Fruit fly (Drosophila melanogaster) whole organism, prepupa: ENCODE results near the gene CG3625.

Experiments used
- CG10631 ChIP-seq: fragments of 200-800 bp; sonication (Bioruptor generic); optimal IDR thresholded peaks from 2 replicates; lab custom pipeline; 2016; ENCODE audit warnings: missing biosample characterization, missing genetic modification characterization
- CG11762 ChIP-seq: fragments of 200-800 bp; sonication (Bioruptor generic); optimal IDR thresholded peaks from 3 replicates; lab custom pipeline; 2016; ENCODE audit warnings: missing biosample characterization, missing genetic modification characterization; ENCODE audit not compliant: insufficient read depth
- CG1621 ChIP-seq: fragments of 200-800 bp; sonication (Bioruptor generic); optimal IDR thresholded peaks from 3 replicates; lab custom pipeline; 2018; ENCODE audit warnings: missing biosample characterization, mild to moderate bottlenecking, missing genetic modification characterization
- CG16779 ChIP-seq: fragments of 200-800 bp; sonication (Bioruptor generic); optimal IDR thresholded peaks from 3 replicates; lab custom pipeline; 2017; ENCODE audit warnings: missing biosample characterization, mild to moderate bottlenecking, missing genetic modification characterization
- CG34406 ChIP-seq: fragments of 200-800 bp; sonication (Bioruptor generic); optimal IDR thresholded peaks from 3 replicates; lab custom pipeline; 2016; ENCODE audit warnings: missing biosample characterization, missing genetic modification characterization
- CG3919 ChIP-seq: fragments of 200-800 bp; sonication (Bioruptor generic); optimal IDR thresholded peaks from 3 replicates; lab custom pipeline; 2016; ENCODE audit warnings: missing biosample characterization, missing genetic modification characterization
- CG4318 ChIP-seq: fragments of 200-800 bp; sonication (Bioruptor generic); optimal IDR thresholded peaks from 3 replicates; lab custom pipeline; 2017; ENCODE audit warnings: missing biosample characterization, mild to moderate bottlenecking, missing genetic modification characterization
- CG6163 ChIP-seq: fragments of 200-800 bp; sonication (Bioruptor generic); IDR thresholded peaks from 3 replicates; pipeline ENCODE4 v1.3.6; 2022; ENCODE audit warnings: missing biosample characterization, missing genetic modification characterization
- CG6276 ChIP-seq: fragments of 200-800 bp; sonication (Bioruptor generic); optimal IDR thresholded peaks from 2 replicates; lab custom pipeline; 2017; ENCODE audit warnings: missing biosample characterization, mild to moderate bottlenecking, missing genetic modification characterization
- CG6792 ChIP-seq: fragments of 200-800 bp; sonication (Bioruptor generic); optimal IDR thresholded peaks from 3 replicates; lab custom pipeline; 2016; ENCODE audit warnings: missing biosample characterization, missing genetic modification characterization
- CG6808 ChIP-seq: fragments of 200-800 bp; sonication (Bioruptor generic); optimal IDR thresholded peaks from 3 replicates; lab custom pipeline; 2017; ENCODE audit warnings: missing biosample characterization, missing genetic modification characterization, mild to moderate bottlenecking, moderate library complexity, missing genetic modification reagents
- CG6854 ChIP-seq: fragments of 200-800 bp; sonication (Bioruptor generic); optimal IDR thresholded peaks from 2 replicates; lab custom pipeline; 2017; ENCODE audit warnings: missing biosample characterization, mild to moderate bottlenecking, missing genetic modification characterization
- CG7368 ChIP-seq: fragments of 200-800 bp; sonication (Bioruptor generic); optimal IDR thresholded peaks from 3 replicates; lab custom pipeline; 2016; ENCODE audit warnings: missing biosample characterization, missing genetic modification characterization
- CG8319 ChIP-seq: fragments of 200-800 bp; sonication (Bioruptor generic); optimal IDR thresholded peaks from 3 replicates; lab custom pipeline; 2016; ENCODE audit warnings: missing biosample characterization, missing genetic modification characterization
- CG8632 ChIP-seq: fragments of 200-800 bp; sonication (Bioruptor generic); optimal IDR thresholded peaks from 3 replicates; lab custom pipeline; 2016; ENCODE audit warnings: missing biosample characterization, missing genetic modification characterization
- Eip75B ChIP-seq: fragments of 200-800 bp; sonication (Bioruptor generic); optimal IDR thresholded peaks from 3 replicates; lab custom pipeline; 2016; ENCODE audit warnings: missing biosample characterization, missing genetic modification characterization
- Eip78C ChIP-seq: fragments of 200-800 bp; sonication (Bioruptor generic); peaks from one replicate; lab custom pipeline; 2016; ENCODE audit warnings: missing biosample characterization, missing genetic modification characterization
- Eip93F ChIP-seq: fragments of 200-800 bp; sonication (Bioruptor generic); optimal IDR thresholded peaks from 2 replicates; lab custom pipeline; 2016; ENCODE audit warnings: missing biosample characterization, mild to moderate bottlenecking, missing genetic modification characterization
- Ets21C ChIP-seq: fragments of 200-800 bp; sonication (Bioruptor generic); optimal IDR thresholded peaks from 3 replicates; lab custom pipeline; 2016; ENCODE audit warnings: missing biosample characterization, missing genetic modification characterization
- Ets96B ChIP-seq: fragments of 200-800 bp; optimal IDR thresholded peaks from 2 replicates; lab custom pipeline; 2019; ENCODE audit warnings: missing biosample characterization, mild to moderate bottlenecking, missing genetic modification characterization, moderate library complexity
- Gug ChIP-seq: fragments of 200-800 bp; sonication (Bioruptor generic); IDR thresholded peaks from 2 replicates; pipeline ENCODE4 v1.3.6; 2022; ENCODE audit warnings: missing biosample characterization, missing genetic modification characterization
- Hr39 ChIP-seq: fragments of 200-800 bp; sonication (Bioruptor generic); optimal IDR thresholded peaks from 2 replicates; lab custom pipeline; 2016; ENCODE audit warnings: missing biosample characterization, missing genetic modification characterization
- Hr4 ChIP-seq: fragments of 200-800 bp; sonication (Bioruptor generic); optimal IDR thresholded peaks from 3 replicates; lab custom pipeline; 2016; ENCODE audit warnings: missing biosample characterization, missing genetic modification characterization
- Lpt ChIP-seq: fragments of 200-800 bp; sonication (Bioruptor generic); optimal IDR thresholded peaks from 3 replicates; lab custom pipeline; 2016; ENCODE audit warnings: missing biosample characterization, missing genetic modification characterization
- Met ChIP-seq: fragments of 200-800 bp; sonication (Bioruptor generic); optimal IDR thresholded peaks from 3 replicates; lab custom pipeline; 2016; ENCODE audit warnings: missing biosample characterization, missing genetic modification characterization
- OdsH ChIP-seq: fragments of 200-800 bp; sonication (Bioruptor generic); optimal IDR thresholded peaks from 3 replicates; lab custom pipeline; 2016; ENCODE audit warnings: missing biosample characterization, missing genetic modification characterization
- Smox ChIP-seq: fragments of 200-800 bp; sonication (Bioruptor generic); optimal IDR thresholded peaks from 3 replicates; lab custom pipeline; 2016; ENCODE audit warnings: missing biosample characterization, missing genetic modification characterization
- Sox14 ChIP-seq: fragments of 200-800 bp; sonication (Bioruptor generic); optimal IDR thresholded peaks from 3 replicates; lab custom pipeline; 2016; ENCODE audit warnings: missing biosample characterization, missing genetic modification characterization
- Sox15 ChIP-seq: fragments of 200-800 bp; sonication (Bioruptor generic); optimal IDR thresholded peaks from 3 replicates; lab custom pipeline; 2016; ENCODE audit warnings: missing biosample characterization, missing genetic modification characterization
- acj6 ChIP-seq: fragments of 200-800 bp; sonication (Bioruptor generic); optimal IDR thresholded peaks from 3 replicates; lab custom pipeline; 2016; ENCODE audit warnings: missing biosample characterization, missing genetic modification characterization
- dsx ChIP-seq: fragments of 200-800 bp; optimal IDR thresholded peaks from 3 replicates; lab custom pipeline; 2019; ENCODE audit warnings: missing biosample characterization, mild to moderate bottlenecking, missing genetic modification characterization, moderate library complexity; ENCODE audit not compliant: poor library complexity, severe bottlenecking
- eg ChIP-seq: fragments of 200-800 bp; sonication (Bioruptor generic); IDR thresholded peaks from 3 replicates; pipeline ENCODE4 v1.3.6; 2022; ENCODE audit warnings: missing biosample characterization, missing genetic modification characterization
- esn ChIP-seq: fragments of 200-800 bp; sonication (Bioruptor generic); optimal IDR thresholded peaks from 2 replicates; lab custom pipeline; 2016; ENCODE audit warnings: missing biosample characterization, mild to moderate bottlenecking, missing genetic modification characterization, moderate library complexity
- fd59A ChIP-seq: fragments of 200-800 bp; sonication (Bioruptor generic); optimal IDR thresholded peaks from 2 replicates; lab custom pipeline; 2017; ENCODE audit warnings: missing biosample characterization, mild to moderate bottlenecking, missing genetic modification characterization, missing genetic modification reagents
- fd85E ChIP-seq: fragments of 200-800 bp; sonication (Bioruptor generic); optimal IDR thresholded peaks from 3 replicates; lab custom pipeline; 2016; ENCODE audit warnings: missing biosample characterization, missing genetic modification characterization
- fkh ChIP-seq: fragments of 200-800 bp; sonication (Bioruptor generic); optimal IDR thresholded peaks from 3 replicates; lab custom pipeline; 2017; ENCODE audit warnings: missing biosample characterization, mild to moderate bottlenecking, missing genetic modification characterization, moderate library complexity
- lz ChIP-seq: fragments of 200-800 bp; sonication (Bioruptor generic); optimal IDR thresholded peaks from 3 replicates; lab custom pipeline; 2016; ENCODE audit warnings: missing biosample characterization, missing genetic modification characterization
- net ChIP-seq: fragments of 200-800 bp; sonication (Bioruptor generic); optimal IDR thresholded peaks from 3 replicates; lab custom pipeline; 2016; ENCODE audit warnings: missing biosample characterization, missing genetic modification characterization
- pdm3 ChIP-seq: fragments of 200-800 bp; sonication (Bioruptor generic); optimal IDR thresholded peaks from 3 replicates; lab custom pipeline; 2016; ENCODE audit warnings: missing biosample characterization, missing genetic modification characterization
- salr ChIP-seq, 2 experiments: fragments of 200-800 bp; sonication (Bioruptor generic); optimal IDR thresholded peaks; 3 replicates each; lab custom pipeline; 2016 to 2018; ENCODE audit warnings: missing biosample characterization in 2 of 2, missing genetic modification characterization in 2 of 2, mild to moderate bottlenecking in 1 of 2
- spab ChIP-seq: fragments of 200-800 bp; sonication (Bioruptor generic); optimal IDR thresholded peaks from 2 replicates; lab custom pipeline; 2017; ENCODE audit warnings: missing biosample characterization, mild to moderate bottlenecking, missing genetic modification characterization, missing genetic modification reagents
- ss ChIP-seq, 2 experiments: fragments of 200-800 bp; sonication (Bioruptor generic); optimal IDR thresholded peaks; 2 replicates in 1 of 2; 3 replicates in 1 of 2; lab custom pipeline; 2017 to 2018; ENCODE audit warnings: mild to moderate bottlenecking in 2 of 2, missing biosample characterization in 2 of 2, missing genetic modification characterization in 2 of 2, moderate library complexity in 1 of 2
- topi ChIP-seq: fragments of 200-800 bp; sonication (Bioruptor generic); optimal IDR thresholded peaks from 3 replicates; lab custom pipeline; 2016; ENCODE audit warnings: missing biosample characterization, missing genetic modification characterization

CG3625 gene

DNA sequence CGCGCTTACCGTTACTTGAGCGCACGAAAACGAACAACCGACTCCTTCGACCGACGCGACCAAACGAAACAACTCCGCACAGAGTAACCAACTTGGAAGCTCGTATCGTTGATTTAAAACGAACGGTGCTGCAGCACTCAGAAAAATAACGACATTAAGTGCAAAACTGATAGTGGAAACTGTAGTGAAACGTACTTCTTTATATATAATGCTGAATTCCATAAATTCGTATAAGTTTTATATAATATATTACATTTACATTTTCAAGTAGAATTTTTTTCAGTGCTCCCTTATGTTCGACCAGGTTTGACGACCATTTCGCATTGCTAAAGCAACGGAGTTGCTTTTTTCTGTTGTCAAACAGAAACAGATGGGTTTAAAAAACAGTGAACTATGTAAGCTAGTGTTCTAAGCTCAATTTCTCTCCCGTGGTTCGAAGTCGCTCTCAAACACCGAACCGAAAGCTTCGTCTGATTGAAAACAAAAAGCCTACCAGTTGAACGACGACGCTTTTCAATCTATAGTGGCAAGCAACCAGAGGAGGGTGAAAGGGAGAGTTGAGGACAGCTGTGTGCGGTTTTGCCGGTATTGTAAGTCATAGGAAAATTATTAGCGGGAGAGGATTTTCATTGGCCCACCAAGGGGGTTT is 24.0 kb downstream of the CG3625 start, which contains the start of gene CG17075 (continued):
- TF ChIP-seq CG10631 (GFP tag; lab: Kevin White, UChicago), result peak; percentile 87
- TF ChIP-seq spab, result no peak
- no peak for TF ChIP-seq pdm3
- TF ChIP-seq Hr39 (GFP tag; lab: Kevin White, UChicago), result peak; percentile 61
- TF ChIP-seq OdsH, result peak; percentile 92
- peak; percentile 82 for TF ChIP-seq CG11762 (GFP tag; lab: Kevin White, UChicago)
- TF ChIP-seq CG1621 (tag; lab: Kevin White, UChicago), result peak; percentile 74
- TF ChIP-seq CG8319, result peak; percentile 75
- TF ChIP-seq eg (GFP tag; lab: Robert Waterston, UW), result peak; percentile 97
- no peak for TF ChIP-seq Ets21C (GFP tag; lab: Kevin White, UChicago)
- peak; percentile 78 for TF ChIP-seq dsx (GFP tag; lab: Kevin White, UChicago)
- TF ChIP-seq CG6854 (GFP tag; lab: Kevin White, UChicago), result no peak
- no peak for TF ChIP-seq Met (GFP tag; lab: Kevin White, UChicago)
- peak; percentile 78 for TF ChIP-seq CG8632 (GFP tag; lab: Kevin White, UChicago)
- peak; percentile 95 for TF ChIP-seq Hr4 (GFP tag; lab: Kevin White, UChicago)
- no peak for TF ChIP-seq CG4318 (GFP tag; lab: Kevin White, UChicago)
- no peak for TF ChIP-seq Eip93F (GFP tag; lab: Kevin White, UChicago)
- peak; percentile 86 for TF ChIP-seq acj6 (GFP tag; lab: Kevin White, UChicago)
- peak; percentile 80 for TF ChIP-seq CG34406 (GFP tag; lab: Kevin White, UChicago)
- no peak for TF ChIP-seq Smox (GFP tag; lab: Kevin White, UChicago)
- peak; percentile 90 for TF ChIP-seq Eip75B
- TF ChIP-seq, all 60 proteins: peak for 48

DNA sequence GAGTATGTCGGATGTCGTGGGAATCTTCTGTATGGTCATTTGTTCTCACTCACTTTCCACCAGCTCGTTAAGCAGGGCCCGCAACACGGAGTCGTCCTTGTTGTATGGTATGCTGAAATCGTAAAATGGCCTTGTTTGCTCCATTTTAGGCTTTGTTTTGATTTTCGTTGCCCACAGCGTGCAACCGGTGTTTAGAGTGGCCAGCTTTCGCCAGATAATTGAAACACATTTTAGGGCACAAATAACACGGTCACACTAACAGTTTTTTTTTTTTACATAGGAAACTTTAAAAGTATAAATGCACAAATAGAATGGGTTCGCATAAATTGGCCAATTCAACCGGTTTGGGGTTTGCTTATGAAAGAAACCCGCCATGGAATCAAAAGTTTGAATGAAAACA is 39.4 kb downstream of the CG3625 start, which contains the start of gene Rpp30:
Rpp30 (minus strand) TSS at position 200 of the 400 bp plus-strand sequence.
- TF ChIP-seq Sox14 (GFP tag; lab: Kevin White, UChicago) (peak; percentile 57), Sox15 (no peak), CG7368 (GFP tag; lab: Kevin White, UChicago) (no peak), Smox (GFP tag; lab: Kevin White, UChicago) (no peak), CG16779 (no peak), ss (GFP tag; optimal IDR thresholded peaks at IDR 0.05; lab: Kevin White, UChicago) (no peak), Lpt (no peak), esn (peak; percentile 8), acj6 (GFP tag; lab: Kevin White, UChicago) (no peak), pdm3 (no peak)
- TF ChIP-seq, all 60 proteins: peak for 2

DNA sequence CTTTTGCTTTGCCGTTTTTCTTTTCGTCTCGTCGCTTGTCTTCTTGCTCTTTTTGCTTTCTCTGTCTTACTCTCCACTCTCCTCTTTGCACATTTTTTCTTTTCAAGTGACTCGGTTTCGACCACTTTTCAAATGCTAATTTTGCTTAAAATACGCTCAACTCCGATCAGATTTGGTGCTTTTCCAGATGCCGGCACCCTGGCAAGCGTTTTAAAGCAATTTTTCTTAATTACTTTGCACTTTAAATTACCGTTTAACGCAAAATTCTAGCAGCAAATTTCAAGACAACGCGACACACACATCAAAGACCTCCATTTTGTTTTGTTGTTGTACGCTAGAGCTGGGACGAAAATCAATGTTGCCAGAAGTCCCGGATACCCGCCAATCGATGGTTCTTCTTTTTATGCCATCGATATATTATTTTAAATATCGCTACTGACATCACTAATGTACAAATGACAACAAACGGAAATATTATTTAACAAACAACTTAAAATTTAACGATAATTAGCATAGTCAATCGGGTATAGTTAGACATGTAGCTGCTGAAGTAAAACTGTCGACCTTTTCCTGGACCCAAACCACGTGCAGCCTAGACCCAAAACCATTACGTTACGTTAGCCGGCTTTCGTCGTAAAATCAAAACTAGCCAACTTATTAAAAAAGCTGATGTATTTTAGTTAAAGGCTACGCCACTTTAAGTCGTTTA is 40.9 kb downstream of the CG3625 start, which contains the start of gene kis:
kis (minus strand) TSS at position 317 of the 709 bp plus-strand sequence.
- TF ChIP-seq CG3919 (GFP tag; lab: Kevin White, UChicago) (peak; percentile 40), CG10631 (GFP tag; lab: Kevin White, UChicago) (no peak), fd59A (GFP tag; lab: Kevin White, UChicago) (no peak), Gug (no peak), fd85E (GFP tag; lab: Kevin White, UChicago) (no peak), CG6854 (GFP tag; lab: Kevin White, UChicago) (peak; percentile 53), dsx (GFP tag; lab: Kevin White, UChicago) (peak; percentile 25), CG8632 (GFP tag; lab: Kevin White, UChicago) (peak; percentile 7), CG8319 (no peak), topi (peak; percentile 17), Eip75B (peak; percentile 43), CG1621 (tag; lab: Kevin White, UChicago) (peak; percentile 23), CG6808 (GFP tag; lab: Kevin White, UChicago) (peak; percentile 43), Sox14 (GFP tag; lab: Kevin White, UChicago) (peak; percentile 73), CG6163 (GFP tag; lab: Robert Waterston, UW) (peak; percentile 67; the same call in 2 of the 3 replicates), CG6792 (GFP tag; lab: Kevin White, UChicago) (no peak), Ets96B (tag; lab: Kevin White, UChicago) (peak; percentile 22), fkh (GFP tag; lab: Kevin White, UChicago) (peak; percentile 61), esn (peak; percentile 47), salr (GFP tag; optimal IDR thresholded peaks at IDR 0.05; lab: Kevin White, UChicago) (no peak), Eip78C (GFP tag; lab: Kevin White, UChicago) (peak; percentile 84), CG6276 (peak; percentile 57), Lpt (no peak), lz (GFP tag; lab: Kevin White, UChicago) (peak; percentile 11), CG16779 (no peak), CG11762 (GFP tag; lab: Kevin White, UChicago) (no peak), net (GFP tag; lab: Kevin White, UChicago) (peak; percentile 19), Smox (GFP tag; lab: Kevin White, UChicago) (peak; percentile 15)
